Fruit fly (Drosophila melanogaster): ENCODE results near the gene CG15715.

The CG15715 gene

dm6 chr3L:15813988-15814387 is 23.3 kb downstream of the CG15715 start (continued):
- TF ChIP-seq schlank (tag; optimal IDR thresholded peaks at IDR 0.05): peak; percentile 12
- no peak for TF ChIP-seq CG14050 (GFP tag; IDR thresholded peaks at IDR 0.05)
- peak; percentile 55 for TF ChIP-seq nau (GFP tag; optimal IDR thresholded peaks at IDR 0.05)
- no peak for TF ChIP-seq CG15601 (tag; optimal IDR thresholded peaks at IDR 0.05)
- no peak for TF ChIP-seq az2 (GFP tag; optimal IDR thresholded peaks at IDR 0.05)
- TF ChIP-seq Sry-δ (GFP tag; optimal IDR thresholded peaks at IDR 0.05): no peak
- TF ChIP-seq Fer1 (GFP tag; optimal IDR thresholded peaks at IDR 0.05): peak; percentile 70
- no peak for TF ChIP-seq CG5953 (GFP tag; IDR thresholded peaks at IDR 0.05)
- no peak for TF ChIP-seq CG12391 (tag; optimal IDR thresholded peaks at IDR 0.05)
- TF ChIP-seq z (GFP tag; IDR thresholded peaks at IDR 0.05): no peak
- TF ChIP-seq Nf-YC (tag; optimal IDR thresholded peaks at IDR 0.05): peak; percentile 23
- TF ChIP-seq CG3407 (GFP tag; optimal IDR thresholded peaks at IDR 0.05): no peak
- TF ChIP-seq CG7357 (GFP tag; IDR thresholded peaks at IDR 0.05): no peak
- peak; percentile 32 for TF ChIP-seq Sox100B (GFP tag; optimal IDR thresholded peaks at IDR 0.05)
- no peak for TF ChIP-seq mam (GFP tag; optimal IDR thresholded peaks at IDR 0.05)
- TF ChIP-seq Mad (GFP tag; optimal IDR thresholded peaks at IDR 0.05): no peak
- TF ChIP-seq nerfin-2 (GFP tag; IDR thresholded peaks at IDR 0.05; ENCODE audit: partially characterized antibody): no peak
- TF ChIP-seq dimm (GFP tag; IDR thresholded peaks at IDR 0.05): no peak
- no peak for TF ChIP-seq sens-2 (GFP tag; IDR thresholded peaks at IDR 0.05)
- TF ChIP-seq CG15073 (GFP tag; optimal IDR thresholded peaks at IDR 0.05): no peak
- TF ChIP-seq CG32772 (GFP tag; IDR thresholded peaks at IDR 0.05): no peak
- TF ChIP-seq da (GFP tag; optimal IDR thresholded peaks at IDR 0.05): no peak
- no peak for TF ChIP-seq prd (optimal IDR thresholded peaks at IDR 0.05)
- TF ChIP-seq prd (GFP tag; IDR thresholded peaks at IDR 0.05): no peak
- no peak for TF ChIP-seq ken (GFP tag; IDR thresholded peaks at IDR 0.05)
- no peak for TF ChIP-seq MESR4 (GFP tag; optimal IDR thresholded peaks at IDR 0.05)
- TF ChIP-seq Mrtf (GFP tag; IDR thresholded peaks at IDR 0.05): no peak
- TF ChIP-seq CG5180 (GFP tag; optimal IDR thresholded peaks at IDR 0.05): peak; percentile 16
- no peak for TF ChIP-seq CG8281 (tag; optimal IDR thresholded peaks at IDR 0.05)
- TF ChIP-seq CG3726 (GFP tag; IDR thresholded peaks at IDR 0.05): no peak
- TF ChIP-seq tll (GFP tag; optimal IDR thresholded peaks at IDR 0.05): no peak
- no peak for TF ChIP-seq CG4282 (GFP tag; optimal IDR thresholded peaks at IDR 0.05)
- TF ChIP-seq CTCF (GFP tag; optimal IDR thresholded peaks at IDR 0.05): peak; percentile 16
- TF ChIP-seq CG2889 (GFP tag; IDR thresholded peaks at IDR 0.05): no peak
- TF ChIP-seq CG13287 (GFP tag; IDR thresholded peaks at IDR 0.05; ENCODE audit: partially characterized antibody): no peak
- TF ChIP-seq CG17359 (tag; optimal IDR thresholded peaks at IDR 0.05): no peak
- no peak for TF ChIP-seq Camta (GFP tag; optimal IDR thresholded peaks at IDR 0.05)
- no peak for TF ChIP-seq Blimp-1 (GFP tag; optimal IDR thresholded peaks at IDR 0.05)
- TF ChIP-seq CG17912 (GFP tag; optimal IDR thresholded peaks at IDR 0.05): no peak
- no peak for TF ChIP-seq trh (GFP tag; optimal IDR thresholded peaks at IDR 0.05)
- no peak for TF ChIP-seq Hsf (GFP tag; optimal IDR thresholded peaks at IDR 0.05)
- no peak for TF ChIP-seq CG6254 (GFP tag; optimal IDR thresholded peaks at IDR 0.05)
- no peak for TF ChIP-seq ftz-f1 (GFP tag; optimal IDR thresholded peaks at IDR 0.05)
- no peak for TF ChIP-seq gcm (GFP tag; optimal IDR thresholded peaks at IDR 0.05)
- TF ChIP-seq slou (GFP tag; optimal IDR thresholded peaks at IDR 0.05): no peak
- no peak for TF ChIP-seq CG2129 (GFP tag; IDR thresholded peaks at IDR 0.05; ENCODE audit: partially characterized antibody)
- no peak for TF ChIP-seq NFAT (GFP tag; IDR thresholded peaks at IDR 0.05)
- no peak for TF ChIP-seq Nf-YB (GFP tag; optimal IDR thresholded peaks at IDR 0.05)
- no peak for TF ChIP-seq CG1647 (GFP tag; optimal IDR thresholded peaks at IDR 0.05)
- TF ChIP-seq Vsx1 (GFP tag; optimal IDR thresholded peaks at IDR 0.05): peak; percentile 12
- TF ChIP-seq pum (GFP tag; optimal IDR thresholded peaks at IDR 0.05): no peak
- no peak for TF ChIP-seq btn (GFP tag; optimal IDR thresholded peaks at IDR 0.05)
- no peak for TF ChIP-seq CG8089 (GFP tag; optimal IDR thresholded peaks at IDR 0.05)

Measured in whole organism, embryonic.